ENCODE assay signal across 1 fruit fly cellular context in genomic region chr3R:7081972-7082371, dm6.
TF ChIP-seq lines count a peak whose summit lies in the region.

TSS of gene Dpck (plus strand) at chr3R:7082182.

TF ChIP-seq in whole organism, embryonic, 481 proteins besides CTCF, POLR2A, EP300 and RAD21 (continued from another document and continues in another):
- TF ChIP-seq MESR4 (GFP tag; optimal IDR thresholded peaks at IDR 0.05; lab: Kevin White, UChicago) = peak; percentile 81
- TF ChIP-seq CG15011 (GFP tag; optimal IDR thresholded peaks at IDR 0.05; lab: Kevin White, UChicago) = no peak
- peak; percentile 41 for TF ChIP-seq phol (tag; optimal IDR thresholded peaks at IDR 0.05; lab: Kevin White, UChicago)
- no peak for TF ChIP-seq CG4360 (GFP tag; IDR thresholded peaks at IDR 0.05; lab: Robert Waterston, UW)
- TF ChIP-seq Med (GFP tag; lab: Kevin White, UChicago) = peak; percentile 80
- peak; percentile 28 for TF ChIP-seq CG4854 (GFP tag; optimal IDR thresholded peaks at IDR 0.05; lab: Kevin White, UChicago)
- peak; percentile 1 for TF ChIP-seq pum (GFP tag; optimal IDR thresholded peaks at IDR 0.05; lab: Kevin White, UChicago)
- no peak for TF ChIP-seq dimm (GFP tag; IDR thresholded peaks at IDR 0.05; lab: Robert Waterston, UW)
- TF ChIP-seq mirr (GFP tag; optimal IDR thresholded peaks at IDR 0.05; lab: Kevin White, UChicago) = no peak
- peak; percentile 16 for TF ChIP-seq CG1233 (GFP tag; optimal IDR thresholded peaks at IDR 0.05; lab: Kevin White, UChicago)
- peak; percentile 7 for TF ChIP-seq CG18011 (GFP tag; optimal IDR thresholded peaks at IDR 0.05; lab: Kevin White, UChicago)
- TF ChIP-seq Drgx (GFP tag; IDR thresholded peaks at IDR 0.05; lab: Robert Waterston, UW) = peak; percentile 45
- TF ChIP-seq Oli (tag; optimal IDR thresholded peaks at IDR 0.05; lab: Kevin White, UChicago) = no peak
- peak; percentile 32 for TF ChIP-seq gro (GFP tag; optimal IDR thresholded peaks at IDR 0.05; lab: Kevin White, UChicago)
- peak; percentile 1 for TF ChIP-seq CG6854 (GFP tag; optimal IDR thresholded peaks at IDR 0.05; lab: Kevin White, UChicago)
- TF ChIP-seq hth (optimal IDR thresholded peaks at IDR 0.05; lab: Kevin White, UChicago) = no peak
- no peak for TF ChIP-seq CG42726 (GFP tag; IDR thresholded peaks at IDR 0.05; lab: Robert Waterston, UW; ENCODE audit: partially characterized antibody)
- no peak for TF ChIP-seq sisA (GFP tag; IDR thresholded peaks at IDR 0.05; lab: Robert Waterston, UW)
- peak; percentile 39 for TF ChIP-seq scrt (GFP tag; optimal IDR thresholded peaks at IDR 0.05; lab: Kevin White, UChicago)
- TF ChIP-seq CG4282 (GFP tag; optimal IDR thresholded peaks at IDR 0.05; lab: Kevin White, UChicago) = no peak
- peak; percentile 49 for TF ChIP-seq YL-1 (GFP tag; optimal IDR thresholded peaks at IDR 0.05; lab: Kevin White, UChicago)
- no peak for TF ChIP-seq Blimp-1 (GFP tag; optimal IDR thresholded peaks at IDR 0.05; lab: Kevin White, UChicago)
- TF ChIP-seq HHEX (GFP tag; optimal IDR thresholded peaks at IDR 0.05; lab: Kevin White, UChicago) = peak; percentile 29
- no peak for TF ChIP-seq luna (GFP tag; optimal IDR thresholded peaks at IDR 0.05; lab: Kevin White, UChicago)
- TF ChIP-seq TFAM (GFP tag; optimal IDR thresholded peaks at IDR 0.05; lab: Kevin White, UChicago) = no peak
- no peak for TF ChIP-seq CG17612 (GFP tag; IDR thresholded peaks at IDR 0.05; lab: Robert Waterston, UW)
- TF ChIP-seq CG33557 (GFP tag; optimal IDR thresholded peaks at IDR 0.05; lab: Kevin White, UChicago) = peak; percentile 22
- TF ChIP-seq stwl (tag; optimal IDR thresholded peaks at IDR 0.05; lab: Kevin White, UChicago) = peak; percentile 50
- no peak for TF ChIP-seq kay (GFP tag; optimal IDR thresholded peaks at IDR 0.05; lab: Kevin White, UChicago)
- no peak for TF ChIP-seq her (GFP tag; optimal IDR thresholded peaks at IDR 0.05; lab: Kevin White, UChicago)
- TF ChIP-seq D19A (tag; optimal IDR thresholded peaks at IDR 0.05; lab: Kevin White, UChicago) = no peak
- peak; percentile 60 for TF ChIP-seq Lhr (GFP tag; optimal IDR thresholded peaks at IDR 0.05; lab: Kevin White, UChicago)
- no peak for TF ChIP-seq CG2202 (tag; optimal IDR thresholded peaks at IDR 0.05; lab: Kevin White, UChicago)
- peak; percentile 29 for TF ChIP-seq HmgZ (tag; optimal IDR thresholded peaks at IDR 0.05; lab: Kevin White, UChicago)
- TF ChIP-seq vnd (GFP tag; IDR thresholded peaks at IDR 0.05; lab: Robert Waterston, UW; ENCODE audit: partially characterized antibody) = no peak
- no peak for TF ChIP-seq CG32532 (GFP tag; IDR thresholded peaks at IDR 0.05; lab: Robert Waterston, UW)
- no peak for TF ChIP-seq CG10147 (GFP tag; optimal IDR thresholded peaks at IDR 0.05; lab: Kevin White, UChicago)
- peak; percentile 42 for TF ChIP-seq trem (tag; optimal IDR thresholded peaks at IDR 0.05; lab: Kevin White, UChicago)
- peak; percentile 16 for TF ChIP-seq CG13296 (GFP tag; optimal IDR thresholded peaks at IDR 0.05; lab: Kevin White, UChicago)
- 0 out of 2 replicates have a peak, but pooled peaks have one; percentile 30 for TF ChIP-seq CG31441 (GFP tag; IDR thresholded peaks at IDR 0.05; lab: Robert Waterston, UW)
- TF ChIP-seq Gug (GFP tag; IDR thresholded peaks at IDR 0.05; lab: Robert Waterston, UW) = no peak
- peak; percentile 36 for TF ChIP-seq Fer1 (GFP tag; optimal IDR thresholded peaks at IDR 0.05; lab: Kevin White, UChicago)
- TF ChIP-seq odd (GFP tag; optimal IDR thresholded peaks at IDR 0.05; lab: Kevin White, UChicago) = no peak
- no peak for TF ChIP-seq zf30C (GFP tag; optimal IDR thresholded peaks at IDR 0.05; lab: Kevin White, UChicago)
- no peak for TF ChIP-seq twi (tag; optimal IDR thresholded peaks at IDR 0.05; lab: Kevin White, UChicago)
- TF ChIP-seq NC2β (GFP tag; optimal IDR thresholded peaks at IDR 0.05; lab: Kevin White, UChicago) = peak; percentile 42
- no peak for TF ChIP-seq CG8388 (GFP tag; optimal IDR thresholded peaks at IDR 0.05; lab: Kevin White, UChicago)
- TF ChIP-seq otp (GFP tag; IDR thresholded peaks at IDR 0.05; lab: Robert Waterston, UW) = no peak
- TF ChIP-seq Sin3A (optimal IDR thresholded peaks at IDR 0.05; lab: Kevin White, UChicago) = peak; percentile 8
- TF ChIP-seq CG4404 (GFP tag; IDR thresholded peaks at IDR 0.05; lab: Robert Waterston, UW) = no peak
- peak; percentile 92 for TF ChIP-seq CG30020 (tag; optimal IDR thresholded peaks at IDR 0.05; lab: Kevin White, UChicago)
- TF ChIP-seq CG10209 (GFP tag; optimal IDR thresholded peaks at IDR 0.05; lab: Kevin White, UChicago) = no peak
- TF ChIP-seq dm (GFP tag; optimal IDR thresholded peaks at IDR 0.05; lab: Kevin White, UChicago) = peak; percentile 19
- no peak for TF ChIP-seq PHDP (tag; optimal IDR thresholded peaks at IDR 0.05; lab: Kevin White, UChicago)
- TF ChIP-seq CG2712 (tag; optimal IDR thresholded peaks at IDR 0.05; lab: Kevin White, UChicago) = peak; percentile 29
- TF ChIP-seq CG33213 (GFP tag; optimal IDR thresholded peaks at IDR 0.05; lab: Kevin White, UChicago) = peak; percentile 41
- peak; percentile 38 for TF ChIP-seq lbe (GFP tag; optimal IDR thresholded peaks at IDR 0.05; lab: Kevin White, UChicago)
- TF ChIP-seq CG4820 (GFP tag; optimal IDR thresholded peaks at IDR 0.05; lab: Kevin White, UChicago) = no peak
- no peak for TF ChIP-seq hkb (optimal IDR thresholded peaks at IDR 0.05; lab: Kevin White, UChicago)
- TF ChIP-seq hkb (GFP tag; IDR thresholded peaks at IDR 0.05; lab: Robert Waterston, UW) = 0 out of 2 replicates have a peak, but pooled peaks have one; percentile 21
- no peak for TF ChIP-seq eve (GFP tag; optimal IDR thresholded peaks at IDR 0.05; lab: Kevin White, UChicago)
- no peak for TF ChIP-seq chif (GFP tag; optimal IDR thresholded peaks at IDR 0.05; lab: Kevin White, UChicago)
- no peak for TF ChIP-seq h (optimal IDR thresholded peaks at IDR 0.05; lab: Kevin White, UChicago)
- peak; percentile 13 for TF ChIP-seq BEAF-32 (GFP tag; optimal IDR thresholded peaks at IDR 0.05; lab: Kevin White, UChicago)
- no peak for TF ChIP-seq CG11085 (GFP tag; IDR thresholded peaks at IDR 0.05; lab: Robert Waterston, UW)
- peak; percentile 10; the same call in 1 of the 2 replicates for TF ChIP-seq CG9932 (GFP tag; IDR thresholded peaks at IDR 0.05; lab: Robert Waterston, UW)
- TF ChIP-seq CG15514 (GFP tag; optimal IDR thresholded peaks at IDR 0.05; lab: Kevin White, UChicago) = peak; percentile 2
- TF ChIP-seq CG17359 (tag; optimal IDR thresholded peaks at IDR 0.05; lab: Kevin White, UChicago) = peak; percentile 27
- no peak for TF ChIP-seq wor (GFP tag; IDR thresholded peaks at IDR 0.05; lab: Robert Waterston, UW)
- TF ChIP-seq NfI (GFP tag; optimal IDR thresholded peaks at IDR 0.05; lab: Kevin White, UChicago) = peak; percentile 5
- TF ChIP-seq CrebB (tag; optimal IDR thresholded peaks at IDR 0.05; lab: Kevin White, UChicago) = no peak
- TF ChIP-seq Hr51 (GFP tag; optimal IDR thresholded peaks at IDR 0.05; lab: Kevin White, UChicago) = peak in 1 of 2 experiments; percentile 19
- 0 out of 2 replicates have a peak, but pooled peaks have one; percentile 6 for TF ChIP-seq Ptx1 (GFP tag; IDR thresholded peaks at IDR 0.05; lab: Robert Waterston, UW)
- TF ChIP-seq CG13775 (GFP tag; optimal IDR thresholded peaks at IDR 0.05; lab: Kevin White, UChicago) = peak; percentile 9
- peak; percentile 22 for TF ChIP-seq B-H2 (GFP tag; optimal IDR thresholded peaks at IDR 0.05; lab: Kevin White, UChicago)
- no peak for TF ChIP-seq jumu (GFP tag; optimal IDR thresholded peaks at IDR 0.05; lab: Kevin White, UChicago)
- no peak for TF ChIP-seq CG9817 (tag; optimal IDR thresholded peaks at IDR 0.05; lab: Kevin White, UChicago)
- peak; percentile 24 for TF ChIP-seq CG11504 (tag; optimal IDR thresholded peaks at IDR 0.05; lab: Kevin White, UChicago)
- no peak for TF ChIP-seq emc (GFP tag; optimal IDR thresholded peaks at IDR 0.05; lab: Kevin White, UChicago)
- peak in 1 of 2 experiments; percentile 45 for TF ChIP-seq Pdp1 (GFP tag; optimal IDR thresholded peaks at IDR 0.05; lab: Kevin White, UChicago)
- TF ChIP-seq seq (GFP tag; IDR thresholded peaks at IDR 0.05; lab: Robert Waterston, UW) = no peak
- no peak for TF ChIP-seq sens-2 (GFP tag; IDR thresholded peaks at IDR 0.05; lab: Robert Waterston, UW)
- peak; percentile 3 for TF ChIP-seq CG18764 (GFP tag; optimal IDR thresholded peaks at IDR 0.05; lab: Kevin White, UChicago)
- TF ChIP-seq Eip74EF (GFP tag; optimal IDR thresholded peaks at IDR 0.05; lab: Kevin White, UChicago) = peak in 1 of 2 experiments; percentile 12
- TF ChIP-seq CG12071 (GFP tag; optimal IDR thresholded peaks at IDR 0.05; lab: Kevin White, UChicago) = peak; percentile 4
- peak; percentile 31 for TF ChIP-seq lab (GFP tag; optimal IDR thresholded peaks at IDR 0.05; lab: Kevin White, UChicago)
- TF ChIP-seq esg (GFP tag; conservative IDR thresholded peaks at IDR 0.05; lab: Robert Waterston, UW) = no peak
- no peak for TF ChIP-seq Fer2 (tag; optimal IDR thresholded peaks at IDR 0.05; lab: Kevin White, UChicago)
- TF ChIP-seq tll (GFP tag; optimal IDR thresholded peaks at IDR 0.05; lab: Kevin White, UChicago) = no peak
- TF ChIP-seq H2.0 (GFP tag; IDR thresholded peaks at IDR 0.05; lab: Robert Waterston, UW) = no peak
- TF ChIP-seq CG9797 (GFP tag; optimal IDR thresholded peaks at IDR 0.05; lab: Kevin White, UChicago) = peak; percentile 76
- TF ChIP-seq toy (GFP tag; IDR thresholded peaks at IDR 0.05; lab: Robert Waterston, UW) = no peak
- peak; percentile 85 for TF ChIP-seq row (GFP tag; IDR thresholded peaks at IDR 0.05; lab: Robert Waterston, UW)
- TF ChIP-seq CG17829 (tag; optimal IDR thresholded peaks at IDR 0.05; lab: Kevin White, UChicago) = peak; percentile 38
- TF ChIP-seq CG12155 (GFP tag; optimal IDR thresholded peaks at IDR 0.05; lab: Kevin White, UChicago) = no peak
- no peak for TF ChIP-seq wdn (GFP tag; IDR thresholded peaks at IDR 0.05; lab: Robert Waterston, UW)
- no peak for TF ChIP-seq CG5180 (GFP tag; optimal IDR thresholded peaks at IDR 0.05; lab: Kevin White, UChicago)
- no peak for TF ChIP-seq ham (GFP tag; IDR thresholded peaks at IDR 0.05; lab: Robert Waterston, UW)
- peak; percentile 28 for TF ChIP-seq CG11398 (GFP tag; optimal IDR thresholded peaks at IDR 0.05; lab: Kevin White, UChicago)
- TF ChIP-seq sima (GFP tag; optimal IDR thresholded peaks at IDR 0.05; lab: Kevin White, UChicago) = no peak
- TF ChIP-seq CG7786 (GFP tag; optimal IDR thresholded peaks at IDR 0.05; lab: Kevin White, UChicago) = no peak
- TF ChIP-seq Sox100B (GFP tag; optimal IDR thresholded peaks at IDR 0.05; lab: Kevin White, UChicago) = peak; percentile 21
- TF ChIP-seq Awh (GFP tag; IDR thresholded peaks at IDR 0.05; lab: Robert Waterston, UW) = no peak
- 0 out of 2 replicates have a peak, but pooled peaks have one; percentile 13 for TF ChIP-seq onecut (GFP tag; IDR thresholded peaks at IDR 0.05; lab: Robert Waterston, UW)
- TF ChIP-seq bigmax (GFP tag; optimal IDR thresholded peaks at IDR 0.05; lab: Kevin White, UChicago) = no peak
- TF ChIP-seq CG6175 (GFP tag; IDR thresholded peaks at IDR 0.05; lab: Robert Waterston, UW) = no peak
- TF ChIP-seq lmd (GFP tag; IDR thresholded peaks at IDR 0.05; lab: Robert Waterston, UW) = no peak
- TF ChIP-seq Dbx (GFP tag; IDR thresholded peaks at IDR 0.05; lab: Robert Waterston, UW) = no peak
- TF ChIP-seq CG15601 (tag; optimal IDR thresholded peaks at IDR 0.05; lab: Kevin White, UChicago) = no peak
- peak; percentile 47 for TF ChIP-seq Dp (GFP tag; optimal IDR thresholded peaks at IDR 0.05; lab: Kevin White, UChicago)
- no peak for TF ChIP-seq Xrp1 (GFP tag; IDR thresholded peaks at IDR 0.05; lab: Robert Waterston, UW)
- no peak for TF ChIP-seq CG7987 (GFP tag; optimal IDR thresholded peaks at IDR 0.05; lab: Kevin White, UChicago)
- no peak for TF ChIP-seq bbx (GFP tag; IDR thresholded peaks at IDR 0.05; lab: Robert Waterston, UW; ENCODE audit: partially characterized antibody)
- TF ChIP-seq ci (GFP tag; IDR thresholded peaks at IDR 0.05; lab: Robert Waterston, UW) = no peak
- no peak for TF ChIP-seq pb (GFP tag; optimal IDR thresholded peaks at IDR 0.05; lab: Kevin White, UChicago)
- peak; percentile 36; the same call in 1 of the 2 replicates for TF ChIP-seq hbn (GFP tag; IDR thresholded peaks at IDR 0.05; lab: Robert Waterston, UW; ENCODE audit: partially characterized antibody)
- TF ChIP-seq HLH54F (GFP tag; optimal IDR thresholded peaks at IDR 0.05; lab: Kevin White, UChicago) = no peak
- peak; percentile 95 for TF ChIP-seq Ets65A (GFP tag; lab: Kevin White, UChicago)
- no peak for TF ChIP-seq cas (GFP tag; IDR thresholded peaks at IDR 0.05; lab: Robert Waterston, UW)
- peak; percentile 37 for TF ChIP-seq pfk (GFP tag; optimal IDR thresholded peaks at IDR 0.05; lab: Kevin White, UChicago)
- TF ChIP-seq CG10654 (GFP tag; optimal IDR thresholded peaks at IDR 0.05; lab: Kevin White, UChicago) = peak; percentile 0
- no peak for TF ChIP-seq CG17912 (GFP tag; optimal IDR thresholded peaks at IDR 0.05; lab: Kevin White, UChicago)
- TF ChIP-seq CG10959 (GFP tag; IDR thresholded peaks at IDR 0.05; lab: Robert Waterston, UW) = no peak
- TF ChIP-seq CG6683 (GFP tag; optimal IDR thresholded peaks at IDR 0.05; lab: Kevin White, UChicago) = no peak
- peak; percentile 86 for TF ChIP-seq CG11723 (GFP tag; optimal IDR thresholded peaks at IDR 0.05; lab: Kevin White, UChicago)
- peak; percentile 25 for TF ChIP-seq Hsf (GFP tag; optimal IDR thresholded peaks at IDR 0.05; lab: Kevin White, UChicago)
- TF ChIP-seq E2f2 (GFP tag; IDR thresholded peaks at IDR 0.05; lab: Robert Waterston, UW) = peak; percentile 52; the same call in 1 of the 2 replicates
- 0 out of 2 replicates have a peak, but pooled peaks have one; percentile 37 for TF ChIP-seq vvl (GFP tag; IDR thresholded peaks at IDR 0.05; lab: Robert Waterston, UW)
- peak; percentile 41 for TF ChIP-seq Mad (GFP tag; optimal IDR thresholded peaks at IDR 0.05; lab: Kevin White, UChicago)
- no peak for TF ChIP-seq pita (GFP tag; optimal IDR thresholded peaks at IDR 0.05; lab: Kevin White, UChicago)
- no peak for TF ChIP-seq Dip2 (GFP tag; IDR thresholded peaks at IDR 0.05; lab: Robert Waterston, UW)
- TF ChIP-seq Dad (GFP tag; optimal IDR thresholded peaks at IDR 0.05; lab: Kevin White, UChicago) = no peak
- TF ChIP-seq CG2116 (GFP tag; optimal IDR thresholded peaks at IDR 0.05; lab: Kevin White, UChicago) = peak; percentile 19
- no peak for TF ChIP-seq slou (GFP tag; optimal IDR thresholded peaks at IDR 0.05; lab: Kevin White, UChicago)
- no peak for TF ChIP-seq lov (optimal IDR thresholded peaks at IDR 0.05; lab: Kevin White, UChicago)
- no peak for TF ChIP-seq lov (GFP tag; IDR thresholded peaks at IDR 0.05; lab: Robert Waterston, UW)
- peak; percentile 44 for TF ChIP-seq CG2120 (GFP tag; optimal IDR thresholded peaks at IDR 0.05; lab: Kevin White, UChicago)
